Worm (Caenorhabditis elegans): ENCODE results near the gene ugt-35.

Gene ugt-35

ce11 chrV:10691313-10691712 lies 37.2 kb upstream of the ugt-35 start:
- TF ChIP-seq ttx-3 (tag; optimal IDR thresholded peaks at IDR 0.05) (no peak), pat-9 (tag; optimal IDR thresholded peaks at IDR 0.05) (no peak), ama-1 (optimal IDR thresholded peaks at IDR 0.05) (no peak), che-1 (tag; optimal IDR thresholded peaks at IDR 0.05) (no peak), dve-1 (tag; optimal IDR thresholded peaks at IDR 0.05) (no peak), odd-2 (tag; optimal IDR thresholded peaks at IDR 0.05) (no peak), C08G9.2 (tag; optimal IDR thresholded peaks at IDR 0.05) (no peak), elt-4 (tag; optimal IDR thresholded peaks at IDR 0.05) (no peak), ceh-6 (GFP tag; optimal IDR thresholded peaks at IDR 0.05) (no peak), sox-2 (GFP tag; IDR thresholded peaks at IDR 0.05) (no peak), tbx-7 (tag; optimal IDR thresholded peaks at IDR 0.05) (no peak), unc-86 (tag; optimal IDR thresholded peaks at IDR 0.05) (no peak), dmd-4 (tag; optimal IDR thresholded peaks at IDR 0.05; ENCODE audit: borderline replicate concordance) (no peak), madf-2 (tag; optimal IDR thresholded peaks at IDR 0.05) (no peak), lin-11 (tag; optimal IDR thresholded peaks at IDR 0.05) (no peak), ceh-30 (tag; optimal IDR thresholded peaks at IDR 0.05) (no peak), ceh-2 (tag; optimal IDR thresholded peaks at IDR 0.05) (no peak), unc-55 (GFP tag; optimal IDR thresholded peaks at IDR 0.05) (no peak), hlh-6 (tag; optimal IDR thresholded peaks at IDR 0.05) (no peak)

ce11 chrV:10687601-10688000 lies 33.5 kb upstream of the ugt-35 start, which contains the start of gene F29F11.20:
Gene F29F11.20, plus strand, starts transcription at chrV:10687901.
- no peak for TF ChIP-seq ceh-18 (tag; optimal IDR thresholded peaks at IDR 0.05)
- no peak for TF ChIP-seq ceh-48 (tag; optimal IDR thresholded peaks at IDR 0.05)
- no peak for TF ChIP-seq pqm-1 (tag; optimal IDR thresholded peaks at IDR 0.05)

ce11 chrV:10684748-10685147 lies 30.7 kb upstream of the ugt-35 start:
- TF ChIP-seq sdc-2 (tag; optimal IDR thresholded peaks at IDR 0.05), result no peak
- TF ChIP-seq K09A11.1 (tag; optimal IDR thresholded peaks at IDR 0.05; ENCODE audit: insufficient read depth), result no peak
- no peak for TF ChIP-seq unc-42 (tag; optimal IDR thresholded peaks at IDR 0.05)
- no peak for TF ChIP-seq unc-86 (tag; optimal IDR thresholded peaks at IDR 0.05)
- TF ChIP-seq hlh-6 (tag; optimal IDR thresholded peaks at IDR 0.05), result no peak
- no peak for TF ChIP-seq che-1 (tag; optimal IDR thresholded peaks at IDR 0.05)
- TF ChIP-seq ceh-18 (tag; optimal IDR thresholded peaks at IDR 0.05), result no peak
- no peak for TF ChIP-seq unc-3 (GFP tag; conservative IDR thresholded peaks at IDR 0.05)
- no peak for TF ChIP-seq unc-3 (tag; optimal IDR thresholded peaks at IDR 0.05)
- TF ChIP-seq pat-9 (tag; optimal IDR thresholded peaks at IDR 0.05), result no peak
- no peak for TF ChIP-seq tbx-2 (tag; optimal IDR thresholded peaks at IDR 0.05)

DNA sequence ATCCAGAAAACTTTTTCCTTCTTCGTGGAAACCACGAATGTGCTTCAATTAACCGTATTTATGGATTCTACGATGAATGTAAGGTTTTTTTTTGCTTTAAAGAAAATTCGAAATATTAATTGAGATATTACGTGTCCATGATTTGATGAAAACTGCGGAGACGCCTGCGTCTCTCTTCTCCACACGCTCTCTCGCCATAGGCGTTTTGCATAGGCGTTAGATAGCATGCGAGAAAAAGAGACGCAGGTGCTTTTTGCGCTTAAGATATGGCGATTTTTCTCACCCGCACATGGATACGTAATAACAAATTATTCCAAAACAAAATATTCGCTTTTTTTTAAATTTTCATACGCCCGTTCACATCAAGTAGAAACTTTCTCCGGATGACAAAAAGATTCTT lies 29.4 kb upstream of the ugt-35 start:
- TF ChIP-seq pha-4 (tag; optimal IDR thresholded peaks at IDR 0.05), result no peak
- TF ChIP-seq ztf-16 (tag; optimal IDR thresholded peaks at IDR 0.05), result no peak
- TF ChIP-seq unc-86 (tag; optimal IDR thresholded peaks at IDR 0.05), result no peak
- TF ChIP-seq unc-55 (GFP tag; optimal IDR thresholded peaks at IDR 0.05), result no peak
- no peak for TF ChIP-seq zip-5 (tag; optimal IDR thresholded peaks at IDR 0.05)
- TF ChIP-seq eyg-1 (tag; optimal IDR thresholded peaks at IDR 0.05), result no peak
- TF ChIP-seq C38D4.7 (GFP tag; optimal IDR thresholded peaks at IDR 0.05), result no peak
- TF ChIP-seq elt-2 (tag; optimal IDR thresholded peaks at IDR 0.05), result no peak
- no peak for TF ChIP-seq pat-9 (tag; optimal IDR thresholded peaks at IDR 0.05)

DNA sequence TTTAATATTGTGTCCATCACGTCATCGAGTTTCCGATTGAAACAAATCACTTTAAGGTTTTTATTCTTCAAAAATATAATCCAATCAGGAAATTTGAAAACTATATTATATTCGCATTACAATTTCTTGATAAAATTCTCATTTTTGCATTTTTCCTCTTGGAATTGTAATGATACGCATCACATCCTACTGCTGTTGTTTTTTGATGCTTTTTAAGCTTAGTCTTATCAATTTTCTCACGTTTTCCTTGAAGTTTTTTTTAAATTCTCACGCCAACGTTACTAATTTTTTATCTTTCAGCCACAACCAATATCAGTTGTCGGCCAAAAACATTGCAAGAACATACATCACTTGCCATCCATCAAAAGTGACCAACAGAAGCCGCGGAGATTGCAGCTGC lies 28.1 kb upstream of the ugt-35 start, which contains the start of gene gsp-1:
Gene gsp-1, plus strand, starts transcription at position 301 of the 400 bp plus-strand sequence.
- TF ChIP-seq F13H6.1 (tag; optimal IDR thresholded peaks at IDR 0.05) (no peak), hlh-13 (GFP tag; optimal IDR thresholded peaks at IDR 0.05) (no peak), ref-2 (tag; optimal IDR thresholded peaks at IDR 0.05) (no peak)

Measured in whole organism, late embryonic.